Worm (Caenorhabditis elegans) whole organism, L3 larva: Measurements from ENCODE around the gene srh-2.

ENCODE experiments used
- ceh-16 ChIP-seq: sonication (generic microtip); optimal IDR thresholded peaks from 2 replicates; lab custom pipeline; 2017; ENCODE audit warnings: missing biosample characterization, missing genetic modification characterization
- ceh-82 ChIP-seq: fragments of 150-350 bp; optimal IDR thresholded peaks from 2 replicates; lab custom pipeline; 2014; ENCODE audit warnings: missing biosample characterization, missing genetic modification characterization
- nhr-11 ChIP-seq: fragments of 150-350 bp; optimal IDR thresholded peaks from 2 replicates; lab custom pipeline; 2014; ENCODE audit warnings: missing biosample characterization, missing genetic modification characterization
- nhr-28 ChIP-seq: fragments of 150-350 bp; optimal IDR thresholded peaks from 2 replicates; lab custom pipeline; 2014; ENCODE audit warnings: missing biosample characterization, missing genetic modification characterization
- nhr-43 ChIP-seq: sonication (generic microtip); optimal IDR thresholded peaks from 2 replicates; lab custom pipeline; 2016; ENCODE audit warnings: mild to moderate bottlenecking, missing genetic modification characterization, missing compliant biosample characterization; ENCODE audit not compliant: poor library complexity, severe bottlenecking
- pqm-1 ChIP-seq: fragments of 150-350 bp; optimal IDR thresholded peaks from 2 replicates; lab custom pipeline; 2017; ENCODE audit warnings: missing biosample characterization, missing genetic modification characterization, inconsistent platforms
- unc-62 ChIP-seq: fragments of 150-350 bp; sonication (generic microtip); optimal IDR thresholded peaks from 4 replicates; lab custom pipeline; 2014; ENCODE audit warnings: missing biosample characterization, missing genetic modification reagents, missing genetic modification characterization
- zag-1 ChIP-seq: fragments of 150-350 bp; optimal IDR thresholded peaks from 2 replicates; lab custom pipeline; 2014; ENCODE audit warnings: missing biosample characterization, missing genetic modification characterization
- ztf-11 ChIP-seq: fragments of 150-350 bp; optimal IDR thresholded peaks from 2 replicates; lab custom pipeline; 2014; ENCODE audit warnings: missing biosample characterization, missing genetic modification characterization

DNA sequence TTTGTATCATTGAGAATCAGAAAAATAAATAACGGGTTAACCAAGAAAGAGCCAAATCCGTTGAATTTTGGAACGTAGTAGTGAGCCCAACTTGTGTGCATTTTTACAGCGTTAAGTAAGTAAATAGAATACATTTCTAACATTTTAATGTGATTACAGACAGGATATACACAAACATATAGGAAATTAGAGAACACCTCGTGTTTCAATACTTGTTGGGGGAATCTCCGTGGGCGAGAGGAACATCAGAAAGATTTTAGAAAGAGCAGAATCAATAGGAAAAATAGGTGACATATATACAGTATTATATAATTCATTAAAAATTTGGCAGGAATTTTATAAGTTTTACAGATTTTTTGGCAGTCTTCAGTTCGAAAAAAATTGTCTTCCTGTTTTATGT is 10.7 kb downstream of the srh-2 start, which contains the start of gene srj-24:
- no peak for TF ChIP-seq nhr-11 (tag; lab: Kevin White, UChicago)
- TF ChIP-seq ceh-16 (tag; lab: Kevin White, UChicago), result no peak
- TF ChIP-seq nhr-28 (tag; lab: Kevin White, UChicago), result no peak
- no peak for TF ChIP-seq pqm-1
- no peak for TF ChIP-seq unc-62 (GFP tag; lab: Kevin White, UChicago)
- no peak for TF ChIP-seq zag-1 (tag; lab: Kevin White, UChicago)
- TF ChIP-seq ztf-11 (tag; lab: Kevin White, UChicago), result no peak
- TF ChIP-seq ceh-82 (tag; lab: Kevin White, UChicago), result no peak
- TF ChIP-seq nhr-43, result no peak
